Worm (Caenorhabditis elegans) whole organism, mixed stage, embryonic: ENCODE results near the gene samp-1.

Source experiments
- blmp-1 ChIP-seq: fragments of 150-350 bp; optimal IDR thresholded peaks from 2 replicates; lab custom pipeline; 2014; ENCODE audit warnings: missing biosample characterization, missing genetic modification characterization
- ceh-39 ChIP-seq: fragments of 150-350 bp; optimal IDR thresholded peaks from 2 replicates; lab custom pipeline; 2014; ENCODE audit warnings: missing biosample characterization, missing genetic modification characterization
- ceh-43 ChIP-seq: fragments of 200-800 bp; sonication (Bioruptor generic); optimal IDR thresholded peaks from 2 replicates; lab custom pipeline; 2018; ENCODE audit warnings: mild to moderate bottlenecking, missing genetic modification characterization, moderate library complexity, missing compliant biosample characterization
- ceh-83 ChIP-seq: fragments of 200-800 bp; sonication (Bioruptor generic); optimal IDR thresholded peaks from 2 replicates; lab custom pipeline; 2018; ENCODE audit warnings: mild to moderate bottlenecking, missing genetic modification characterization, missing compliant biosample characterization
- elt-1 ChIP-seq: sonication (generic microtip); optimal IDR thresholded peaks from 2 replicates; lab custom pipeline; 2017; ENCODE audit warnings: missing genetic modification characterization, mild to moderate bottlenecking, missing compliant biosample characterization, antibody characterized with exemption, moderate library complexity, borderline replicate concordance; ENCODE audit not compliant: insufficient read depth
- flh-1 ChIP-seq: fragments of 200-800 bp; sonication (Bioruptor generic); optimal IDR thresholded peaks from 2 replicates; lab custom pipeline; 2018; ENCODE audit warnings: mild to moderate bottlenecking, missing genetic modification characterization, moderate library complexity, missing compliant biosample characterization
- ham-2 ChIP-seq: fragments of 200-800 bp; sonication (Bioruptor generic); optimal IDR thresholded peaks from 2 replicates; lab custom pipeline; 2018; ENCODE audit warnings: mild to moderate bottlenecking, missing genetic modification characterization, missing compliant biosample characterization
- hlh-1 ChIP-seq: fragments of 150-350 bp; optimal IDR thresholded peaks from 2 replicates; lab custom pipeline; 2014; ENCODE audit warnings: missing biosample characterization, missing genetic modification reagents, missing genetic modification characterization
- lin-32 ChIP-seq: fragments of 200-800 bp; sonication (Bioruptor generic); optimal IDR thresholded peaks from 2 replicates; lab custom pipeline; 2018; ENCODE audit warnings: mild to moderate bottlenecking, missing genetic modification characterization, missing compliant biosample characterization
- lsy-2 ChIP-seq: fragments of 150-350 bp; optimal IDR thresholded peaks from 2 replicates; lab custom pipeline; 2014; ENCODE audit warnings: missing biosample characterization, missing genetic modification characterization
- mab-5 ChIP-seq: fragments of 150-350 bp; optimal IDR thresholded peaks from 2 replicates; lab custom pipeline; 2014; ENCODE audit warnings: missing biosample characterization, missing genetic modification characterization
- mep-1 ChIP-seq: fragments of 150-350 bp; optimal IDR thresholded peaks from 2 replicates; lab custom pipeline; 2017; ENCODE audit warnings: missing biosample characterization, missing genetic modification reagents, missing genetic modification characterization, inconsistent platforms
- mls-2 ChIP-seq: sonication (generic microtip); optimal IDR thresholded peaks from 2 replicates; lab custom pipeline; 2016; ENCODE audit warnings: mild to moderate bottlenecking, missing genetic modification characterization, moderate library complexity, missing compliant biosample characterization
- nhr-12 ChIP-seq: fragments of 150-350 bp; optimal IDR thresholded peaks from 2 replicates; lab custom pipeline; 2014; ENCODE audit warnings: missing biosample characterization, missing genetic modification characterization
- nhr-2 ChIP-seq: fragments of 150-350 bp; optimal IDR thresholded peaks from 2 replicates; lab custom pipeline; 2014; ENCODE audit warnings: missing biosample characterization, missing genetic modification characterization
- nhr-28 ChIP-seq: fragments of 150-350 bp; optimal IDR thresholded peaks from 2 replicates; lab custom pipeline; 2014; ENCODE audit warnings: missing biosample characterization, missing genetic modification characterization
- nhr-76 ChIP-seq: sonication (generic microtip); optimal IDR thresholded peaks from 2 replicates; lab custom pipeline; 2017; ENCODE audit warnings: missing biosample characterization, missing genetic modification characterization
- pha-4 ChIP-seq: fragments of 150-350 bp; optimal IDR thresholded peaks from 2 replicates; lab custom pipeline; 2018; ENCODE audit warnings: missing biosample characterization, missing genetic modification reagents, missing genetic modification characterization
- sem-2 ChIP-seq: fragments of 200-800 bp; sonication (Bioruptor generic); optimal IDR thresholded peaks from 2 replicates; lab custom pipeline; 2018; ENCODE audit warnings: mild to moderate bottlenecking, missing genetic modification characterization, missing compliant biosample characterization
- snpc-4 ChIP-seq: fragments of 150-350 bp; optimal IDR thresholded peaks from 2 replicates; lab custom pipeline; 2014; ENCODE audit warnings: missing biosample characterization, missing genetic modification characterization
- sptf-1 ChIP-seq: sonication (generic microtip); optimal IDR thresholded peaks from 2 replicates; lab custom pipeline; 2017; ENCODE audit warnings: mild to moderate bottlenecking, missing genetic modification characterization, moderate library complexity, missing compliant biosample characterization
- tbx-8 ChIP-seq: fragments of 200-800 bp; sonication (Bioruptor generic); optimal IDR thresholded peaks from 2 replicates; lab custom pipeline; 2018; ENCODE audit warnings: mild to moderate bottlenecking, missing genetic modification characterization, moderate library complexity, missing compliant biosample characterization
- unc-120 ChIP-seq: sonication (generic microtip); optimal IDR thresholded peaks from 2 replicates; lab custom pipeline; 2017; ENCODE audit warnings: missing genetic modification characterization, missing compliant biosample characterization; ENCODE audit not compliant: poor library complexity, severe bottlenecking
- unc-39 ChIP-seq: fragments of 150-350 bp; optimal IDR thresholded peaks from 2 replicates; lab custom pipeline; 2014; ENCODE audit warnings: missing biosample characterization, missing genetic modification characterization
- unc-62 ChIP-seq: fragments of 150-350 bp; optimal IDR thresholded peaks from 2 replicates; lab custom pipeline; 2014; ENCODE audit warnings: missing biosample characterization, missing genetic modification reagents, missing genetic modification characterization
- zip-8 ChIP-seq: fragments of 150-350 bp; optimal IDR thresholded peaks from 2 replicates; lab custom pipeline; 2014; ENCODE audit warnings: missing biosample characterization, missing genetic modification characterization
- ztf-11 ChIP-seq: fragments of 150-350 bp; optimal IDR thresholded peaks from 2 replicates; lab custom pipeline; 2014; ENCODE audit warnings: missing biosample characterization, missing genetic modification characterization

The samp-1 gene

ce11 chrII:11274876-11275275 lies 27.8 kb upstream of the samp-1 start:
- TF ChIP-seq nhr-28 (tag; lab: Kevin White, UChicago): no peak
- TF ChIP-seq unc-120: peak; percentile 24
- no peak for TF ChIP-seq lin-32 (GFP tag; lab: Kevin White, UChicago)
- no peak for TF ChIP-seq mab-5 (tag; lab: Kevin White, UChicago)
- TF ChIP-seq hlh-1 (tag; lab: Kevin White, UChicago): peak; percentile 79
- no peak for TF ChIP-seq nhr-76 (tag; lab: Kevin White, UChicago)
- no peak for TF ChIP-seq snpc-4
- TF ChIP-seq ceh-39 (tag; lab: Kevin White, UChicago): no peak
- peak; percentile 63 for TF ChIP-seq unc-62 (GFP tag; lab: Kevin White, UChicago)
- no peak for TF ChIP-seq blmp-1 (tag; lab: Kevin White, UChicago)
- TF ChIP-seq unc-39 (tag; lab: Kevin White, UChicago): no peak

ce11 chrII:11275484-11275883 lies 27.2 kb upstream of the samp-1 start:
- TF ChIP-seq sem-2 (GFP tag; lab: Kevin White, UChicago) (no peak), hlh-1 (tag; lab: Kevin White, UChicago) (peak; percentile 81), unc-62 (GFP tag; lab: Kevin White, UChicago) (no peak)

DNA sequence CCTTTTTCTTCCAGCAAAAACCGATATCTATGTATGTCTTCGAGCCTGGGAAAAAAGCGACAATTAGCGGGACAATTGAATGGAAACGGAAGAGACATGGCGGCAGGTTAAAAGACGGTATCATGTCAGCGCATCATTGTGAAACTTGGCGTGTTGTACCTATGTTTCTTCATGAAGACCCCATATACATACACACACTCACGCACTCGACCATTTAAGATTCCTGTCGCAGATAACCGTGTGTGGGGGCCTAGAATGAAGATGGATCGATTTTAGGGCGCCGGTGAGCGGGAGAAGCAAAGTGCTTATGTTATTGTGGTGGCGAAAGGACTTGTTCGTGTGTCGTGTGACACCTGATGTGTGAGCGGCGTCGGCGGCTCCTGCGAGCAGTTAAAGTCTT lies 25.8 kb upstream of the samp-1 start:
- TF ChIP-seq ham-2 (GFP tag; lab: Kevin White, UChicago): peak; percentile 0
- no peak for TF ChIP-seq sptf-1 (tag; lab: Kevin White, UChicago)
- TF ChIP-seq elt-1 (tag; lab: Kevin White, UChicago): peak; percentile 67
- TF ChIP-seq nhr-2 (tag; lab: Kevin White, UChicago): no peak
- no peak for TF ChIP-seq pha-4 (tag; lab: Kevin White, UChicago)
- TF ChIP-seq flh-1 (GFP tag; lab: Kevin White, UChicago): no peak
- TF ChIP-seq, all 35 proteins: peak for 2

ce11 chrII:11279971-11280370 lies 22.7 kb upstream of the samp-1 start:
- TF ChIP-seq hlh-1 (tag; lab: Kevin White, UChicago) (no peak), lsy-2 (tag; lab: Kevin White, UChicago) (peak; percentile 40)
- TF ChIP-seq, all 35 proteins: peak for 1

- no peak for TF ChIP-seq zip-8 (tag; lab: Kevin White, UChicago)
- TF ChIP-seq hlh-1 (tag; lab: Kevin White, UChicago): peak; percentile 15
- TF ChIP-seq, all 35 proteins: peak for 1
Observed at ce11 chrII:11281177-11281576, 21.5 kb upstream of the samp-1 start.

DNA sequence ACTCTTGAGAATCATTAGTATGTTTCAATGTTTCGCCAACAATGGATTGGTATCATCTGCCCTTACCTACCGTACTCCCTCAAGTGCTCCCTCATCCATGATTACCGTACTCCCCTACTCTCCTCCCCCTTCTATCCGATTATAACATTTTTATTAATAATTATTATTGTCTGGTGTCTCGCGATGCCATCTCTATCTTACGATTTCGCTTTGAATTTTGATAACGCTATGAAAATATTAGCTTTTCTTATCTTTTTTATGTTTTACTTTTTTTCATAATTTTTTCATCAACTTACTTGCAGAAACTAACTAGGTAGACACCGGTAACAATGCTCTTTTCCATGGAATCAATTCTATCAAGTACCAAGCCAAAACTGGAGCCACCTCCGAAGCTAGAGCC lies 21.0 kb upstream of the samp-1 start, which contains the start of gene unc-130:
Gene unc-130 (plus strand): TSS at position 301 of the 400 bp plus-strand sequence.
- TF ChIP-seq flh-1 (GFP tag; lab: Kevin White, UChicago): no peak
- TF ChIP-seq lsy-2 (tag; lab: Kevin White, UChicago): peak; percentile 65

DNA sequence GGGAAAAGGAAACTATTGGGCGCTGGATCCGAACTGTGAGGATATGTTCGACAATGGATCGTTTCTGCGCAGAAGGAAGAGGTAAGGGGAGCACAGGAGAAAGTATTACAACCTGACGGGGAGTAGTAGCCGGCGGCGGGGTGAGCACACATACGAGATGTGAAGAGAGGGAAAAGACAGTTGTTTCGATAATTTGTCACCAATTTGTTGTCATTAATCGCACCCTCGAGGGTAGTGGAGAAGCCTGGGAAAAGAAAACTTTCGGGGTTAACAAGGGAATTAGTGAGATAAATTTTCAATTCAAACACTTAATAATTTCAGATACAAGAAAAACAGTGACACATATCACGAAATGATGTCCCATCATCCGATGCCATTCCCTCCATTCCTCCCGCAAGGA lies 19.7 kb upstream of the samp-1 start:
- no peak for TF ChIP-seq unc-39 (tag; lab: Kevin White, UChicago)
- TF ChIP-seq unc-62 (GFP tag; lab: Kevin White, UChicago): peak; percentile 40
- peak; percentile 4 for TF ChIP-seq unc-120
- no peak for TF ChIP-seq nhr-12 (tag; lab: Kevin White, UChicago)
- TF ChIP-seq hlh-1 (tag; lab: Kevin White, UChicago): peak; percentile 83
- TF ChIP-seq elt-1 (tag; lab: Kevin White, UChicago): no peak

- TF ChIP-seq nhr-2 (tag; lab: Kevin White, UChicago) (no peak), ceh-83 (no peak), sem-2 (GFP tag; lab: Kevin White, UChicago) (no peak), mep-1 (tag; lab: Kevin White, UChicago) (no peak), mls-2 (tag; lab: Kevin White, UChicago) (no peak), tbx-8 (GFP tag; lab: Kevin White, UChicago) (no peak), unc-39 (tag; lab: Kevin White, UChicago) (no peak), snpc-4 (no peak), unc-120 (no peak), lin-32 (GFP tag; lab: Kevin White, UChicago) (no peak), zip-8 (tag; lab: Kevin White, UChicago) (no peak), lsy-2 (tag; lab: Kevin White, UChicago) (no peak), ztf-11 (tag; lab: Kevin White, UChicago) (no peak), ceh-43 (GFP tag; lab: Kevin White, UChicago) (no peak)
- TF ChIP-seq, all 35 proteins: peak for 0
Observed at ce11 chrII:11283803-11284202, 18.9 kb upstream of the samp-1 start.
